Worm (Caenorhabditis elegans) whole organism, young adult: Measurements from ENCODE around the gene F38B7.2.

Experiments
- akir-1 ChIP-seq: fragments of 200-800 bp; sonication (Bioruptor generic); optimal IDR thresholded peaks from 2 replicates; lab custom pipeline; 2018; ENCODE audit warnings: mild to moderate bottlenecking, missing genetic modification characterization, moderate library complexity, missing compliant biosample characterization
- ama-1 ChIP-seq, 3 experiments: fragments of 150-350 bp in 1 of 3; sonication (generic microtip) in 2 of 3; optimal IDR thresholded peaks; 2 replicates each; lab custom pipeline; 2014 to 2018; ENCODE audit warnings: missing biosample characterization in 2 of 3, missing genetic modification characterization in 2 of 3, missing genetic modification reagents in 2 of 3
- aptf-2 ChIP-seq: fragments of 200-800 bp; sonication (Bioruptor generic); conservative IDR thresholded peaks from 2 replicates; pipeline ENCODE4 v1.3.6; 2022; ENCODE audit warnings: missing genetic modification reagents, missing genetic modification characterization, missing compliant biosample characterization
- ceh-40 ChIP-seq: fragments of 200-800 bp; sonication (Bioruptor generic); IDR thresholded peaks from 2 replicates; pipeline ENCODE4 v1.3.6; 2022; ENCODE audit warnings: missing genetic modification characterization, missing compliant biosample characterization
- chd-7 ChIP-seq: sonication (generic microtip); optimal IDR thresholded peaks from 2 replicates; lab custom pipeline; 2016; ENCODE audit warnings: mild to moderate bottlenecking, missing genetic modification characterization, moderate library complexity, missing compliant biosample characterization
- efl-1 ChIP-seq: fragments of 150-350 bp; optimal IDR thresholded peaks from 2 replicates; lab custom pipeline; 2014; ENCODE audit warnings: missing biosample characterization, missing genetic modification reagents, missing genetic modification characterization
- fkh-3 ChIP-seq: sonication (generic microtip); optimal IDR thresholded peaks from 2 replicates; lab custom pipeline; 2016; ENCODE audit warnings: mild to moderate bottlenecking, missing genetic modification characterization, missing compliant biosample characterization
- lsy-27 ChIP-seq: sonication (generic microtip); optimal IDR thresholded peaks from 2 replicates; lab custom pipeline; 2017; ENCODE audit warnings: missing genetic modification characterization, mild to moderate bottlenecking, missing compliant biosample characterization, antibody characterized with exemption, missing genotype, borderline replicate concordance; ENCODE audit not compliant: insufficient read depth
- mes-4 ChIP-seq: sonication (generic microtip); optimal IDR thresholded peaks from 2 replicates; lab custom pipeline; 2016; ENCODE audit warnings: missing genotype, missing genetic modification characterization, missing compliant biosample characterization
- nhr-80 ChIP-seq: sonication (generic microtip); optimal IDR thresholded peaks from 2 replicates; lab custom pipeline; 2016; ENCODE audit warnings: missing genetic modification characterization, missing compliant biosample characterization
- pha-4 ChIP-seq: fragments of 150-350 bp; sonication (generic microtip); optimal IDR thresholded peaks from 2 replicates; lab custom pipeline; 2014; ENCODE audit warnings: missing biosample characterization, missing genetic modification reagents, missing genetic modification characterization
- unc-130 ChIP-seq: sonication (generic microtip); optimal IDR thresholded peaks from 2 replicates; lab custom pipeline; 2016; ENCODE audit warnings: missing genetic modification reagents, missing genetic modification characterization, missing compliant biosample characterization
- unc-62 ChIP-seq: fragments of 150-350 bp; optimal IDR thresholded peaks from 2 replicates; lab custom pipeline; 2014; ENCODE audit warnings: missing biosample characterization, missing genetic modification reagents, missing genetic modification characterization
- ztf-25 ChIP-seq: fragments of 200-800 bp; sonication (Bioruptor generic); IDR thresholded peaks from 2 replicates; pipeline ENCODE4 v1.3.6; 2022; ENCODE audit warnings: missing genetic modification reagents, missing genetic modification characterization, missing compliant biosample characterization

DNA sequence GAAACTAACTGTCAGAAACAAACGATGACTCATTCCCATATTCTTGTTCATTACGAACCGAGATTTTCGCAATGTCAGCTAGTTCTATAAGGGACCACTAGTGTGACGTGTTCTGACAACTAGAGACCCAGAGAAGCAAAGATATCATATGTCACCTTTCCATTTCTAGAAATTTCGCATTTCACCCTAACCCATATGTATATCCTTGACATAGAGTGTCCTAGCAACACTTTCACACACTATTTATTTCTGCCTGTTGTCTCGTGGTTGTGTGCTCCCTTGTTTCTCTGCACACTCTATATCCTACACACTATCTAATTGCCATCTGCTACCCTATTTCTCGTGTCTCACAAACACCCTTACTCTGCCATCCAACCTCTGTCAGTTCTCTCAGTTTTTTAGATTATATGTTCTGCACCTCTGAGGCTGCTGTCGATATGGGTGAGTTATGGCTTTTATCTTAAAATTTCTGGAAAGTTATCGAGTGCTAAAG is 5.2 kb downstream of the F38B7.2 start, which contains the start of the genes F38B7.17 and F38B7.3:
- TF ChIP-seq unc-62 (GFP tag; lab: Kevin White, UChicago) (no peak), akir-1 (no peak), ama-1 (optimal IDR thresholded peaks at IDR 0.05; lab: Kevin White, UChicago) (no peak), ama-1 (GFP tag; optimal IDR thresholded peaks at IDR 0.05; lab: Kevin White, UChicago) (no peak), pha-4 (no peak), nhr-80 (peak; percentile 56), chd-7 (no peak), mes-4 (tag; lab: Kevin White, UChicago) (no peak), aptf-2 (no peak), ceh-40 (GFP tag; lab: Robert Waterston, UW) (no peak), efl-1 (GFP tag; lab: Kevin White, UChicago) (no peak), unc-130 (GFP tag; lab: Kevin White, UChicago) (no peak), ztf-25 (GFP tag; lab: Robert Waterston, UW) (no peak), lsy-27 (no peak), fkh-3 (tag; lab: Kevin White, UChicago) (no peak)
